Worm (Caenorhabditis elegans) whole organism, L1 larva: Measurements from ENCODE around the gene F08H9.4.

Experiments
- ceh-8 ChIP-seq: fragments of 200-800 bp; sonication (Bioruptor generic); optimal IDR thresholded peaks from 2 replicates; lab custom pipeline; 2018; ENCODE audit warnings: mild to moderate bottlenecking, missing genetic modification characterization, moderate library complexity, missing compliant biosample characterization
- efl-3 ChIP-seq: fragments of 200-800 bp; sonication (Bioruptor generic); optimal IDR thresholded peaks from 2 replicates; lab custom pipeline; 2018; ENCODE audit warnings: mild to moderate bottlenecking, missing genetic modification characterization, missing compliant biosample characterization
- elt-3 ChIP-seq, 6 experiments: fragments of 150-350 bp in 1 of 6; sonication (generic microtip); optimal IDR thresholded peaks; 2 replicates each; lab custom pipeline; 2017 to 2018; ENCODE audit warnings: missing biosample characterization in 6 of 6, missing genetic modification characterization in 6 of 6, inconsistent platforms in 1 of 6
- fkh-10 ChIP-seq: sonication (generic microtip); optimal IDR thresholded peaks from 2 replicates; lab custom pipeline; 2017; ENCODE audit warnings: missing biosample characterization, missing genetic modification reagents, missing genetic modification characterization
- fkh-8 ChIP-seq: sonication (generic microtip); optimal IDR thresholded peaks from 2 replicates; lab custom pipeline; 2016; ENCODE audit warnings: mild to moderate bottlenecking, missing genetic modification characterization, missing compliant biosample characterization
- mab-9 ChIP-seq: fragments of 200-800 bp; sonication (Bioruptor generic); IDR thresholded peaks from 2 replicates; pipeline ENCODE4 v1.3.6; 2022; ENCODE audit warnings: missing genetic modification reagents, missing genetic modification characterization, missing compliant biosample characterization
- sup-37 ChIP-seq: fragments of 200-800 bp; sonication (Bioruptor generic); optimal IDR thresholded peaks from 2 replicates; lab custom pipeline; 2018; ENCODE audit warnings: mild to moderate bottlenecking, missing genetic modification characterization, missing compliant biosample characterization
- unc-86 ChIP-seq: sonication (generic microtip); optimal IDR thresholded peaks from 2 replicates; lab custom pipeline; 2016; ENCODE audit warnings: missing genetic modification characterization, missing compliant biosample characterization
- unc-98 ChIP-seq: fragments of 200-800 bp; sonication (Bioruptor generic); IDR thresholded peaks from 2 replicates; pipeline ENCODE4 v1.3.6; 2022; ENCODE audit warnings: missing genetic modification characterization, missing compliant biosample characterization

F08H9.4 gene

DNA sequence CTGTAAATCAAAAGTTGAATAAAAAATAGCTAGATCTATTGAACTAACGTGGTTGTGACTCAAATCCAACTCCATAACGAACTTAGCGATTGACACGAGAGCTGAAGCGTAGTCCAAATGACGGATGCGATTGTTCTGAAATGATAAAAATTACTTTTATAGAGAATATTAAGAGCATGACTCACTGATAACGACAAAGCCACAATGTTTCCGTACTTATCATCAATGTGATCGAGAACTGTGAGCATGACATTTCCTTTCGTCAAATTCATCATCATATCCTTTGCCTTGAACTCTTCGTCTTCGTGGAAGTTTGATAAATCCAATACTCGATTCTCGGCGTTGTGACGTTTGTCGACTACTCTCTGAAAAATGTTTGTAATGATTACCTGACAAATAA is 50.2 kb downstream of the F08H9.4 start (continued):
- no peak for TF ChIP-seq fkh-10 (GFP tag; lab: Kevin White, UChicago)
- no peak for TF ChIP-seq unc-86 (tag; lab: Kevin White, UChicago)
- TF ChIP-seq sup-37: no peak
- TF ChIP-seq ceh-8: no peak
- TF ChIP-seq fkh-8 (tag; lab: Kevin White, UChicago): no peak
- TF ChIP-seq mab-9: no peak
- no peak for TF ChIP-seq efl-3
- no peak for TF ChIP-seq unc-98
- no peak for TF ChIP-seq elt-3 (tag; optimal IDR thresholded peaks at IDR 0.05; lab: Kevin White, UChicago)
- TF ChIP-seq, all 84 proteins: peak for 4
